Fruit fly (Drosophila melanogaster): ENCODE data around the gene pit.

dm6 chr3R:21987546-21987945, 46.6 kb upstream of the pit start:
- TF ChIP-seq Sin3A (optimal IDR thresholded peaks at IDR 0.05) (no peak), h (optimal IDR thresholded peaks at IDR 0.05) (no peak), insv (optimal IDR thresholded peaks at IDR 0.05) (no peak), ttk (optimal IDR thresholded peaks at IDR 0.05) (no peak), Myc (optimal IDR thresholded peaks at IDR 0.05) (no peak)

All from Kc167 (cell line).